Worm (Caenorhabditis elegans): Measurements from ENCODE around the gene capa-1.

DNA sequence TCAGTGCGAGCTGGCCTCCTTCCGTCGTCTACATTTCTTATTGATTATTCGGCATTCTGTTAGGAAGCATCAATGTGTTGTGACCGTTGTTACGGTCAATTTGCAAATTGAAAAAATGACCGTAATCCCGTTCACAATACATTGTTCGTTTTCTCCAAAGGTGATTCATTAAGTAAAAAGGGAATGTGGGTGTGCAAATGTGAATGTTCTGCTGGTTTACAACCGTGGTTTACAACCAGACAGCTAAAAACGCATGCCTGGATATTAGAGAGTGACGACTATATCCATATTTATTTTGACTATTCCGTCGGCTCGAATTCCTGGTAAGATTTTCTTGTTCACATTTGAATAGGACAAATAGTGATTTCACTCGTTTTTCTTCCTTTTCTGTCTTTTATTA lies at the start of gene capa-1:
- TF ChIP-seq flt-1 (GFP tag; IDR thresholded peaks at IDR 0.05) (no peak), ref-1 (GFP tag; conservative IDR thresholded peaks at IDR 0.05) (no peak), T22C8.4 (GFP tag; IDR thresholded peaks at IDR 0.05) (no peak), ztf-29 (GFP tag; IDR thresholded peaks at IDR 0.05) (no peak), med-1 (GFP tag; optimal IDR thresholded peaks at IDR 0.05; ENCODE audit: insufficient read depth) (no peak), cog-1 (tag; optimal IDR thresholded peaks at IDR 0.05) (no peak), tab-1 (GFP tag; IDR thresholded peaks at IDR 0.05) (no peak), klf-2 (GFP tag; conservative IDR thresholded peaks at IDR 0.05) (no peak)
